Worm (Caenorhabditis elegans) whole organism, late embryonic: ENCODE data around the gene Y57G7A.6.

Experiments
- F13H6.1 ChIP-seq: sonication (generic microtip); optimal IDR thresholded peaks from 2 replicates; lab custom pipeline; 2016; ENCODE audit warnings: missing genetic modification characterization, missing compliant biosample characterization
- K09A11.1 ChIP-seq: sonication (generic microtip); optimal IDR thresholded peaks from 2 replicates; lab custom pipeline; 2017; ENCODE audit warnings: antibody characterized with exemption, mild to moderate bottlenecking, missing genetic modification characterization, missing compliant biosample characterization; ENCODE audit not compliant: insufficient read depth
- T23F11.4 ChIP-seq: fragments of 200-800 bp; sonication (Bioruptor generic); optimal IDR thresholded peaks from 2 replicates; lab custom pipeline; 2018; ENCODE audit warnings: mild to moderate bottlenecking, missing genetic modification characterization, missing compliant biosample characterization
- Y22D7AL.16 ChIP-seq: sonication (generic microtip); optimal IDR thresholded peaks from 2 replicates; lab custom pipeline; 2016; ENCODE audit warnings: missing genetic modification characterization, missing compliant biosample characterization
- ama-1 ChIP-seq: fragments of 150-350 bp; optimal IDR thresholded peaks from 2 replicates; lab custom pipeline; 2014
- ceh-14 ChIP-seq: sonication (generic microtip); optimal IDR thresholded peaks from 2 replicates; lab custom pipeline; 2016; ENCODE audit warnings: missing genotype, missing genetic modification characterization, missing compliant biosample characterization
- ceh-18 ChIP-seq: sonication (generic microtip); optimal IDR thresholded peaks from 2 replicates; lab custom pipeline; 2016; ENCODE audit warnings: missing genetic modification characterization, missing compliant biosample characterization
- ceh-19 ChIP-seq: fragments of 200-800 bp; sonication (Bioruptor generic); optimal IDR thresholded peaks from 2 replicates; lab custom pipeline; 2018; ENCODE audit warnings: mild to moderate bottlenecking, missing genetic modification characterization, missing compliant biosample characterization
- ceh-24 ChIP-seq: sonication (generic microtip); optimal IDR thresholded peaks from 2 replicates; lab custom pipeline; 2016; ENCODE audit warnings: mild to moderate bottlenecking, missing genetic modification characterization, missing compliant biosample characterization
- ceh-31 ChIP-seq: sonication (generic microtip); optimal IDR thresholded peaks from 2 replicates; lab custom pipeline; 2016; ENCODE audit warnings: missing genetic modification characterization, missing compliant biosample characterization
- ceh-34 ChIP-seq: sonication (generic microtip); optimal IDR thresholded peaks from 2 replicates; lab custom pipeline; 2016; ENCODE audit warnings: mild to moderate bottlenecking, missing genetic modification characterization, missing compliant biosample characterization
- ceh-48 ChIP-seq: sonication (generic microtip); optimal IDR thresholded peaks from 2 replicates; lab custom pipeline; 2016; ENCODE audit warnings: missing genetic modification characterization, inconsistent platforms, missing compliant biosample characterization
- ceh-6 ChIP-seq: fragments of 200-800 bp; sonication (Bioruptor generic); optimal IDR thresholded peaks from 2 replicates; lab custom pipeline; 2018; ENCODE audit warnings: mild to moderate bottlenecking, missing genetic modification characterization, missing compliant biosample characterization
- che-1 ChIP-seq: sonication (generic microtip); optimal IDR thresholded peaks from 2 replicates; lab custom pipeline; 2016; ENCODE audit warnings: mild to moderate bottlenecking, missing genetic modification characterization, missing compliant biosample characterization
- elt-2 ChIP-seq: sonication (generic microtip); optimal IDR thresholded peaks from 2 replicates; lab custom pipeline; 2016; ENCODE audit warnings: missing genetic modification reagents, missing genetic modification characterization, missing compliant biosample characterization
- elt-4 ChIP-seq: sonication (generic microtip); optimal IDR thresholded peaks from 2 replicates; lab custom pipeline; 2016; ENCODE audit warnings: missing genetic modification characterization, missing compliant biosample characterization
- ets-4 ChIP-seq: sonication (generic microtip); optimal IDR thresholded peaks from 2 replicates; lab custom pipeline; 2016; ENCODE audit warnings: missing genetic modification characterization, missing compliant biosample characterization
- fax-1 ChIP-seq: sonication (generic microtip); optimal IDR thresholded peaks from 2 replicates; lab custom pipeline; 2016; ENCODE audit warnings: missing genotype, missing genetic modification characterization, missing compliant biosample characterization
- fkh-10 ChIP-seq: fragments of 150-350 bp; optimal IDR thresholded peaks from 2 replicates; lab custom pipeline; 2014; ENCODE audit warnings: missing biosample characterization, missing genetic modification reagents, missing genetic modification characterization
- fkh-6 ChIP-seq: sonication (generic microtip); optimal IDR thresholded peaks from 2 replicates; lab custom pipeline; 2016; ENCODE audit warnings: missing genetic modification characterization, missing compliant biosample characterization
- gmeb-2 ChIP-seq: sonication (generic microtip); optimal IDR thresholded peaks from 2 replicates; lab custom pipeline; 2016; ENCODE audit warnings: missing genetic modification characterization, inconsistent platforms, missing compliant biosample characterization
- hlh-30 ChIP-seq: sonication (generic microtip); optimal IDR thresholded peaks from 2 replicates; lab custom pipeline; 2017; ENCODE audit warnings: antibody characterized with exemption, missing genetic modification characterization, missing compliant biosample characterization; ENCODE audit not compliant: insufficient read depth
- hlh-6 ChIP-seq: sonication (generic microtip); optimal IDR thresholded peaks from 2 replicates; lab custom pipeline; 2016; ENCODE audit warnings: missing genotype, missing genetic modification characterization, missing compliant biosample characterization
- lim-6 ChIP-seq: sonication (generic microtip); optimal IDR thresholded peaks from 2 replicates; lab custom pipeline; 2016; ENCODE audit warnings: missing genetic modification characterization, missing compliant biosample characterization
- madf-2 ChIP-seq: sonication (generic microtip); optimal IDR thresholded peaks from 2 replicates; lab custom pipeline; 2017; ENCODE audit warnings: missing genetic modification characterization, missing compliant biosample characterization
- nfya-1 ChIP-seq: sonication (generic microtip); optimal IDR thresholded peaks from 2 replicates; lab custom pipeline; 2017; ENCODE audit warnings: missing genetic modification characterization, mild to moderate bottlenecking, missing compliant biosample characterization, antibody characterized with exemption, moderate library complexity
- nhr-232 ChIP-seq: sonication (generic microtip); optimal IDR thresholded peaks from 2 replicates; lab custom pipeline; 2016; ENCODE audit warnings: missing genetic modification characterization, missing compliant biosample characterization
- odd-2 ChIP-seq: sonication (generic microtip); optimal IDR thresholded peaks from 2 replicates; lab custom pipeline; 2017; ENCODE audit warnings: antibody characterized with exemption, mild to moderate bottlenecking, missing genetic modification characterization, missing compliant biosample characterization
- pax-1 ChIP-seq: fragments of 150-350 bp; optimal IDR thresholded peaks from 2 replicates; lab custom pipeline; 2014; ENCODE audit warnings: missing biosample characterization, missing genetic modification characterization
- pha-4 ChIP-seq: fragments of 150-350 bp; optimal IDR thresholded peaks from 2 replicates; lab custom pipeline; 2018; ENCODE audit warnings: missing biosample characterization, missing genetic modification reagents, missing genetic modification characterization
- pqm-1 ChIP-seq: sonication (generic microtip); optimal IDR thresholded peaks from 2 replicates; lab custom pipeline; 2016; ENCODE audit warnings: missing genetic modification characterization, missing compliant biosample characterization
- syd-9 ChIP-seq: sonication (generic microtip); optimal IDR thresholded peaks from 2 replicates; lab custom pipeline; 2016; ENCODE audit warnings: mild to moderate bottlenecking, missing genetic modification characterization, moderate library complexity, missing compliant biosample characterization
- tbx-2 ChIP-seq: sonication (generic microtip); optimal IDR thresholded peaks from 2 replicates; lab custom pipeline; 2016; ENCODE audit warnings: missing genetic modification characterization, missing compliant biosample characterization
- tbx-7 ChIP-seq: sonication (generic microtip); optimal IDR thresholded peaks from 2 replicates; lab custom pipeline; 2016; ENCODE audit warnings: missing genotype, missing genetic modification characterization, missing compliant biosample characterization
- unc-42 ChIP-seq: sonication (generic microtip); optimal IDR thresholded peaks from 2 replicates; lab custom pipeline; 2016; ENCODE audit warnings: missing genotype, missing genetic modification characterization, missing compliant biosample characterization
- unc-86 ChIP-seq: sonication (generic microtip); optimal IDR thresholded peaks from 2 replicates; lab custom pipeline; 2016; ENCODE audit warnings: missing genetic modification characterization, missing compliant biosample characterization
- zip-5 ChIP-seq: sonication (generic microtip); optimal IDR thresholded peaks from 2 replicates; lab custom pipeline; 2016; ENCODE audit warnings: missing genetic modification characterization, missing compliant biosample characterization
- ztf-16 ChIP-seq: sonication (generic microtip); optimal IDR thresholded peaks from 2 replicates; lab custom pipeline; 2017; ENCODE audit warnings: missing genetic modification characterization, missing compliant biosample characterization

Y57G7A.6 gene

DNA sequence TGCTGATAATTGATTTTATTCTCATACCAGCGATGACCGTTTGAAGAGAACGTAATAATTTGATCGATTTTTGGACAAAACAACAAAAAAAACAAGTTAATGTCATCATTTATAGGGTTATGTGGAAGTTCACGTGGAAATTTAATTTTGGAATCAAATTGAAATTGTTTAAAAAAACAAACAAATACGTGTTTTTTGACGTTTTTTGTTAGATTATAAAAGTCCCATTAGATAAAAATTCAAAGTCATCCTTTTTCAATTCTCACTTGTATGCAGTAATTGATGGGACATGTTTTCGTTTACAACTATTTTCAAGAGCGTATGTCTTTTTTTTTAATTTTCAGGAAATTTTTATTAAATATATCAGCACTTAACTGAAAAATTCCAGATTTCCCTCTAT is at the start of gene Y57G7A.6, which contains the start of gene Y57G7A.3:
Gene Y57G7A.6, minus strand, starts transcription at position 101 of the 400 bp plus-strand sequence.
Gene Y57G7A.3, plus strand, starts transcription at position 269 of the 400 bp plus-strand sequence.
- TF ChIP-seq fax-1 (tag; lab: Kevin White, UChicago) (no peak), syd-9 (no peak)

DNA sequence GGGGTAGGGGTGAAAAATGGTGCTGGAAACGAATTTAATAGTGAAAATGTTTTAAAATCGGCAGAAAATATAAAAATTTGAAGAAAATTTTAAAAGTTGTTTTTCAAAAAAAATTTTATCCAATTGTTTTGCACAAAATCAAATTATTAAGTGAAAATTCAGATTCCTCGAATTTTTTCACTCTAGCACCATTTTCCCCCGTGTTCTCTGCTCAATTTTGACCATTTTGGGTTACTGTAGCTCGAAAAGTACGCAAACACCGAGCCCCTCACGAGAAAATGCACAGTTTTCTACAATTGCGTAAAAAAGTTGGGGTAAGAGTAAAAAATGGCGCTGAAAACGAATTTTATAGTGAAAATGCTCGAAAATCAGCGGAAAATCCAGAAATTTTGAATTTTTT is 44.5 kb upstream of the Y57G7A.6 start:
- TF ChIP-seq pha-4 (tag; lab: Kevin White, UChicago) (no peak), F13H6.1 (tag; lab: Kevin White, UChicago) (no peak), fkh-6 (tag; lab: Kevin White, UChicago) (no peak), gmeb-2 (tag; lab: Kevin White, UChicago) (no peak), tbx-2 (tag; lab: Kevin White, UChicago) (no peak), Y22D7AL.16 (tag; lab: Kevin White, UChicago) (no peak), tbx-7 (tag; lab: Kevin White, UChicago) (no peak), pqm-1 (tag; lab: Kevin White, UChicago) (no peak), fax-1 (tag; lab: Kevin White, UChicago) (no peak), ets-4 (tag; lab: Kevin White, UChicago) (no peak), syd-9 (no peak), hlh-6 (no peak), ceh-6 (GFP tag; lab: Kevin White, UChicago) (no peak), hlh-30 (no peak), zip-5 (tag; lab: Kevin White, UChicago) (no peak), madf-2 (no peak), elt-4 (no peak), ceh-18 (no peak), T23F11.4 (GFP tag; lab: Kevin White, UChicago) (no peak)

DNA sequence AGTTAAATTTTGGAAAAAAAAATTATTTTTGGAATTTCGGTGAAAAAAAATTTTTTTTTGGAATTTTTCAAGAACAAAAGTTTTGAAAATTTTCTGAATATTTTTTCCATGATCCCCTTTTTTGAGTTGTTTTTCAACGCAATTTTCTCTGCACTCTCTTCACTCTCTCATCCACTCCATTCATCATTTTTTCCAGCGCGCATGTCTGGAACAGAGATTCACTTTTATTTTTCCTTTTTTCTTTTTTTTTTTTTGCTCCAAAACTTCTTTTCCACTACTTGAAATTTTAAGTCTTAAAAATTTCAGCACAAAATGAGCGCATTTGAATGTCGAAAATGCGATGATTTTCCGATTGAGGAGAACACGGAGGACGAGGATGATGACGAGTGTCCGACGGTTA is 41.3 kb upstream of the Y57G7A.6 start, which contains the start of gene jip-1:
Gene jip-1, plus strand, starts transcription at position 301 of the 400 bp plus-strand sequence.
- TF ChIP-seq tbx-2 (tag; lab: Kevin White, UChicago) (no peak), pax-1 (no peak), nhr-232 (no peak), Y22D7AL.16 (tag; lab: Kevin White, UChicago) (no peak), tbx-7 (tag; lab: Kevin White, UChicago) (no peak)

DNA sequence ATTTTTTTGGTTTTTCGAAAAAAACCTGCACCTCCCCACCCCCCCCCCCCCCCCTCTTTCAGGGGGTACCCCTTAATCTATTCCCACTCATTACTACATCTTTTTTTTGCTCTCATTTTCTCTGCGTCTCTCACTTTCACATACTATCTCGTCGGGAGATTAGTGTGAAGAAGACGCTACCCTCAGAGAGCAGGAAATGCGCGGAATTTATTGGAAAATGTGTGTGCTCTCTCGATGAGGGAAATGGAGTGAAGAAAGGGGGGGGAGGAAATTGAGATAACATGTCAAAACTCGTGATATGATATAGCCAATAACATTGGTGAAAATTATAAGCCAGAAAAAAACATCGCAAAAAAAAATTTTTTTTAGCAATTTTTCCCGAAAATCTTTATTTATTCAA is 40.2 kb upstream of the Y57G7A.6 start:
- TF ChIP-seq madf-2 (no peak), fkh-10 (GFP tag; lab: Kevin White, UChicago) (no peak), nhr-232 (no peak), fax-1 (tag; lab: Kevin White, UChicago) (no peak), K09A11.1 (tag; lab: Kevin White, UChicago) (no peak), lim-6 (no peak), odd-2 (tag; lab: Kevin White, UChicago) (no peak), ama-1 (lab: Kevin White, UChicago) (no peak), che-1 (tag; lab: Kevin White, UChicago) (no peak), ztf-16 (no peak), ceh-6 (GFP tag; lab: Kevin White, UChicago) (no peak)

DNA sequence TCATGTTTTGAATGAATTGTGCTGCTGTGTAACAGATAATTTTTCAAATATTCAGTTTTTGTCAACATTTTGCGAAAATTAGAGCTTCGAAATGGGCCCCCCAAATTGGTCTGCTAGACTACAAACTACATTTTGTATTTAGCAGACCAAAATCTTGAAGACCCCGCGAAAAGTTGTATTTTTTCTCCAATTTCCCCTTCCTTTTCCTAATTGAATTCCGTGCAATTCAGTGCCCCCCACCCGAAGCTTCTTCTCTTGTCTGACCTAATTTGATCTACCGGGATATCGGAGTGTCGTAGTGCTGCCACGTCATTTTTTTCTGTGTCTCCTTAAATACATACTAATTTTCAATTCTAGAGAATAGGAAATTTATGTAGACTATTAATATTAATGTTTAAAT is 38.6 kb upstream of the Y57G7A.6 start:
- TF ChIP-seq ceh-19 (GFP tag; lab: Kevin White, UChicago) (no peak), fkh-10 (GFP tag; lab: Kevin White, UChicago) (no peak), elt-2 (tag; lab: Kevin White, UChicago) (no peak), tbx-7 (tag; lab: Kevin White, UChicago) (no peak), nfya-1 (tag; lab: Kevin White, UChicago) (no peak), unc-42 (tag; lab: Kevin White, UChicago) (peak; percentile 72)

DNA sequence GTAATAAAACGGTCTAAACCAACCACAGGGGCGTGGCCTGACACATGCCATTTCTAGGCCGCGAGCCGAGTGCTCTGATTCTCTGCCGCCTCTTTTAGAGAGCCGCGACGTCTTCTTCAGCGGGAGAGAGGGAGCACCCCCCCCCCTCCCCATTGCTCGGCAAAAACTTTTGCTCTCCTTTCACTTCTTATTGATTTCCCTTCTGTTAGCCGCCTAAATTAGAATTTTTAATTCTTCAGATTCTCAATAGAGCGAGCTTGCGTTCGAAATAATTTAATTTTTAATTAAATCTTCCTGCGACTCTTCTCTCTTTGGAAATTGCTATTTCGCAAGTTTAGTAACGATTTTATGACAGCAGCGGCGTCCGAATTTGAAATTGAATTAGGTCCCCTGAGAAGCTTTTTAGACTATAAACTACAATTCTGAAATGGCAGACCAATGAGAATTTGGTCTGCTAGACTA is 37.8 kb upstream of the Y57G7A.6 start:
- TF ChIP-seq tbx-7 (tag; lab: Kevin White, UChicago) = no peak
- TF ChIP-seq ceh-48 = peak; percentile 70
- TF ChIP-seq ceh-31 (tag; lab: Kevin White, UChicago) = peak; percentile 50
- peak; percentile 17 for TF ChIP-seq tbx-2 (tag; lab: Kevin White, UChicago)
- TF ChIP-seq ceh-24 (tag; lab: Kevin White, UChicago) = no peak
- no peak for TF ChIP-seq ceh-34 (tag; lab: Kevin White, UChicago)
- peak; percentile 89 for TF ChIP-seq unc-42 (tag; lab: Kevin White, UChicago)
- TF ChIP-seq zip-5 (tag; lab: Kevin White, UChicago) = no peak
- peak; percentile 99 for TF ChIP-seq ceh-14 (tag; lab: Kevin White, UChicago)
- TF ChIP-seq nfya-1 (tag; lab: Kevin White, UChicago) = peak; percentile 7
- TF ChIP-seq che-1 (tag; lab: Kevin White, UChicago) = peak; percentile 20
- peak; percentile 15 for TF ChIP-seq unc-86 (tag; lab: Kevin White, UChicago)
- TF ChIP-seq, all 69 proteins: peak for 8
